Fruit fly (Drosophila melanogaster) S2 (cell line): ENCODE data around the gene CG12288.

Experiments
- CG8478 ChIP-seq: fragments of >200 bp; optimal IDR thresholded peaks from 2 replicates; lab custom pipeline; 2018
- CTCF ChIP-seq, 2 experiments: fragments of >200 bp; optimal IDR thresholded peaks; 2 replicates each; lab custom pipeline; 2018

CG12288 gene

dm6 chr2L:16902003-16902402 is at the start of gene CG12288:
Gene CG12288, minus strand, starts transcription at chr2L:16902218.
- TF ChIP-seq CG8478 = no peak
- TF ChIP-seq CTCF (optimal IDR thresholded peaks at IDR 0.05; lab: Kevin White, UChicago) = no peak

- no peak for TF ChIP-seq CG8478
- no peak for TF ChIP-seq CTCF (optimal IDR thresholded peaks at IDR 0.05; lab: Kevin White, UChicago)
Measured at dm6 chr2L:16921825-16922224, 19.8 kb upstream of the CG12288 start.

- no peak for TF ChIP-seq CTCF (optimal IDR thresholded peaks at IDR 0.05; lab: Kevin White, UChicago)
- no peak for TF ChIP-seq CG8478
Measured at dm6 chr2L:16910177-16910576, 8.2 kb upstream of the CG12288 start, which contains the start of gene ApepP. Gene ApepP, minus strand, starts transcription at chr2L:16910418.

dm6 chr2L:16909290-16909689 is 7.3 kb upstream of the CG12288 start:
- no peak for TF ChIP-seq CTCF (optimal IDR thresholded peaks at IDR 0.05; lab: Kevin White, UChicago)
- TF ChIP-seq CG8478 = no peak

dm6 chr2L:16900373-16900772 is 1.6 kb downstream of the CG12288 start, which contains the start of gene CG31805:
Gene CG31805, minus strand, starts transcription at chr2L:16900473.
- TF ChIP-seq CTCF (optimal IDR thresholded peaks at IDR 0.05; lab: Kevin White, UChicago) (no peak), CG8478 (no peak)

- TF ChIP-seq CTCF (optimal IDR thresholded peaks at IDR 0.05; lab: Kevin White, UChicago) (no peak), CG8478 (no peak)
Measured at dm6 chr2L:16889608-16890007, 12.4 kb downstream of the CG12288 start, which contains the start of gene CG42556. Gene CG42556, plus strand, starts transcription at chr2L:16889908.

- no peak for TF ChIP-seq CTCF (optimal IDR thresholded peaks at IDR 0.05; lab: Kevin White, UChicago)
- TF ChIP-seq CG8478 = no peak
Measured at dm6 chr2L:16888574-16889376, 13.2 kb downstream of the CG12288 start.

- peak in 1 of 2 experiments; percentile 1 for TF ChIP-seq CTCF (optimal IDR thresholded peaks at IDR 0.05; lab: Kevin White, UChicago)
- no peak for TF ChIP-seq CG8478
Measured at dm6 chr2L:16887660-16888573, 14.1 kb downstream of the CG12288 start, which contains the start of the genes osi and tweek. Gene osi, minus strand, starts transcription at chr2L:16887966. Gene tweek, plus strand, starts transcription at chr2L:16888490.

- TF ChIP-seq CG8478 (no peak), CTCF (optimal IDR thresholded peaks at IDR 0.05; lab: Kevin White, UChicago) (no peak)
Measured at dm6 chr2L:16886459-16886858, 15.6 kb downstream of the CG12288 start.

- TF ChIP-seq CG8478 = no peak
- no peak for TF ChIP-seq CTCF (optimal IDR thresholded peaks at IDR 0.05; lab: Kevin White, UChicago)
Measured at dm6 chr2L:16885347-16885746, 16.7 kb downstream of the CG12288 start.

dm6 chr2L:16884702-16885101 is 17.3 kb downstream of the CG12288 start:
- TF ChIP-seq CG8478 (no peak), CTCF (optimal IDR thresholded peaks at IDR 0.05; lab: Kevin White, UChicago) (no peak)

- no peak for TF ChIP-seq CTCF (optimal IDR thresholded peaks at IDR 0.05; lab: Kevin White, UChicago)
- no peak for TF ChIP-seq CG8478
Measured at dm6 chr2L:16882871-16883849, 18.9 kb downstream of the CG12288 start.

dm6 chr2L:16882372-16882771 is 19.6 kb downstream of the CG12288 start:
- TF ChIP-seq CTCF (optimal IDR thresholded peaks at IDR 0.05; lab: Kevin White, UChicago) (no peak), CG8478 (no peak)

- TF ChIP-seq CG8478 (no peak), CTCF (optimal IDR thresholded peaks at IDR 0.05; lab: Kevin White, UChicago) (no peak)
Measured at dm6 chr2L:16880930-16881329, 21.1 kb downstream of the CG12288 start.
